Worm (Caenorhabditis elegans): ENCODE measurements around the gene F59D12.3.
A peak's percentile ranks its signal among the peaks of the same experiment; 100 is the strongest.

F59D12.3 gene

DNA sequence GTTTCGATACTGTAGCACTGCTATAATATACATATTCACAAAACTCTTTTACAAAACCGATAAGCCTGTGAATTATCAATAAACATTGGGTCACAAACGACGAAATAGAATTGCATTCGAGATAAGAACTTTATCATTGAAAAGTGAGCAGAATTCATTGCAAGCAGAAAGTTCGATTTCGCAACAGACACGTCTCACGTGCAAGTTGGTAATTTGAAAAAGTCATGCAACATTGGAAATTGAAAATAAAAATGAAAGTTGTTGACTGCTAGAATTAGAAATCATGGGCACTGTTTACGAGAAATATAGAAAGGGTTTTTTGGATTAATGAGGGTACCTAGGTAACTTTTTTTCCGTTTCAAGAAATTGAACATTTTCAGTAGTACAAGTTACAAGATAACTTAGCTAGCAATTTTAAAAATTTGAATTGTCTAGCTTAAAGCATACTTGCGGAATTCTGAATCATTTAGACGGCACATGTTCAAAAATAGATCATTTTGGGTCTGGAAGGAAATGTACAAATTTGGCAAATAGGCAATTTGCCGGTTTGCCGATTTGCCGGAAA lies 40.2 kb downstream of the F59D12.3 start (continued):
- TF ChIP-seq lsy-27 (tag; optimal IDR thresholded peaks at IDR 0.05; ENCODE audit: borderline replicate concordance, insufficient read depth) (no peak), cebp-2 (GFP tag; IDR thresholded peaks at IDR 0.05) (no peak), ztf-22 (GFP tag; optimal IDR thresholded peaks at IDR 0.05) (peak; percentile 77), rpc-1 (optimal IDR thresholded peaks at IDR 0.05) (no peak), rpc-1 (tag; optimal IDR thresholded peaks at IDR 0.05) (no peak), madf-3 (GFP tag; IDR thresholded peaks at IDR 0.05) (0 out of 2 replicates have a peak, but pooled peaks have one; percentile 64), ztf-26 (tag; optimal IDR thresholded peaks at IDR 0.05) (peak; percentile 15), B0019.2 (GFP tag; conservative IDR thresholded peaks at IDR 0.05) (no peak), nhr-90 (tag; optimal IDR thresholded peaks at IDR 0.05) (peak; percentile 68), athp-1 (tag; optimal IDR thresholded peaks at IDR 0.05) (no peak), dox-1 (GFP tag; IDR thresholded peaks at IDR 0.05) (peak; percentile 53), C17E4.6 (GFP tag; IDR thresholded peaks at IDR 0.05) (no peak), somi-1 (GFP tag; optimal IDR thresholded peaks at IDR 0.05) (no peak), F52B5.7 (tag; optimal IDR thresholded peaks at IDR 0.05) (no peak), lin-26 (GFP tag; IDR thresholded peaks at IDR 0.05) (no peak), F55B11.4 (tag; optimal IDR thresholded peaks at IDR 0.05; ENCODE audit: borderline replicate concordance, insufficient read depth) (no peak), D2030.7 (GFP tag; IDR thresholded peaks at IDR 0.05) (no peak), attf-3 (GFP tag; conservative IDR thresholded peaks at IDR 0.05) (no peak), lin-54 (GFP tag; optimal IDR thresholded peaks at IDR 0.05) (peak; percentile 15), F23B12.7 (tag; optimal IDR thresholded peaks at IDR 0.05; ENCODE audit: insufficient read depth) (peak; percentile 20), aptf-3 (GFP tag; IDR thresholded peaks at IDR 0.05) (no peak), hmg-20 (GFP tag; IDR thresholded peaks at IDR 0.05) (0 out of 2 replicates have a peak, but pooled peaks have one; percentile 16), bed-2 (GFP tag; IDR thresholded peaks at IDR 0.05) (no peak), cebp-1 (GFP tag; IDR thresholded peaks at IDR 0.05) (peak; percentile 99), cebp-1 (tag; optimal IDR thresholded peaks at IDR 0.05) (peak; percentile 99), T26A5.8 (tag; optimal IDR thresholded peaks at IDR 0.05) (no peak), ets-4 (GFP tag; optimal IDR thresholded peaks at IDR 0.05) (peak; percentile 32), lir-1 (GFP tag; conservative IDR thresholded peaks at IDR 0.05) (no peak), let-607 (tag; optimal IDR thresholded peaks at IDR 0.05) (peak; percentile 59 to 72), fkh-3 (tag; optimal IDR thresholded peaks at IDR 0.05) (no peak), ztf-6 (GFP tag; IDR thresholded peaks at IDR 0.05) (no peak), egrh-3 (GFP tag; IDR thresholded peaks at IDR 0.05) (no peak), nhr-120 (GFP tag; IDR thresholded peaks at IDR 0.05) (no peak), attf-6 (GFP tag; IDR thresholded peaks at IDR 0.05) (no peak), sdz-38 (tag; optimal IDR thresholded peaks at IDR 0.05) (peak; percentile 51), Y53G8AR.9 (GFP tag; conservative IDR thresholded peaks at IDR 0.05) (0 out of 2 replicates have a peak, but pooled peaks have one; percentile 66), mel-28 (tag; optimal IDR thresholded peaks at IDR 0.05; ENCODE audit: borderline replicate concordance) (no peak), nhr-27 (tag; optimal IDR thresholded peaks at IDR 0.05) (no peak), madf-8 (GFP tag; conservative IDR thresholded peaks at IDR 0.05) (no peak), nfya-1 (tag; optimal IDR thresholded peaks at IDR 0.05; ENCODE audit: borderline replicate concordance, insufficient read depth) (no peak), tbp1 (GFP tag; optimal IDR thresholded peaks at IDR 0.05) (peak; percentile 46), die-1 (tag; optimal IDR thresholded peaks at IDR 0.05) (no peak), Y53F4B.3 (GFP tag; IDR thresholded peaks at IDR 0.05) (no peak), egl-44 (GFP tag; IDR thresholded peaks at IDR 0.05) (0 out of 2 replicates have a peak, but pooled peaks have one; percentile 28), ceh-58 (GFP tag; IDR thresholded peaks at IDR 0.05) (no peak), chd-7 (tag; optimal IDR thresholded peaks at IDR 0.05) (peak; percentile 50), Y56A3A.18 (GFP tag; IDR thresholded peaks at IDR 0.05) (peak; percentile 24; the same call in 1 of the 2 replicates), B0336.3 (GFP tag; IDR thresholded peaks at IDR 0.05) (peak; percentile 91)

All from whole organism, young adult.